Fruit fly (Drosophila melanogaster) whole organism, wandering third instar larva: ENCODE measurements around the gene CadN2.

Experiments
- Dfd ChIP-seq: fragments of >200 bp; optimal IDR thresholded peaks from 2 replicates; lab custom pipeline; 2017; ENCODE audit warnings: missing biosample characterization, missing genetic modification characterization
- br ChIP-seq: fragments of 200-800 bp; sonication (Bioruptor generic); optimal IDR thresholded peaks from 2 replicates; lab custom pipeline; 2016; ENCODE audit warnings: missing biosample characterization, missing genetic modification characterization
- brk ChIP-seq: fragments of 200-800 bp; sonication (Bioruptor generic); optimal IDR thresholded peaks from 2 replicates; lab custom pipeline; 2016; ENCODE audit warnings: missing biosample characterization, mild to moderate bottlenecking, missing genetic modification characterization
- dmrt93B ChIP-seq: fragments of 200-800 bp; sonication (Bioruptor generic); optimal IDR thresholded peaks from 2 replicates; lab custom pipeline; 2018; ENCODE audit warnings: missing biosample characterization, mild to moderate bottlenecking, missing genetic modification characterization
- fru ChIP-seq: fragments of 200-800 bp; sonication (Bioruptor generic); optimal IDR thresholded peaks from 3 replicates; lab custom pipeline; 2016; ENCODE audit warnings: missing biosample characterization, mild to moderate bottlenecking, missing genetic modification characterization
- h ChIP-seq: fragments of 200-800 bp; sonication (Bioruptor generic); optimal IDR thresholded peaks from 3 replicates; lab custom pipeline; 2016; ENCODE audit warnings: missing biosample characterization, mild to moderate bottlenecking, missing genetic modification characterization

Gene CadN2

DNA sequence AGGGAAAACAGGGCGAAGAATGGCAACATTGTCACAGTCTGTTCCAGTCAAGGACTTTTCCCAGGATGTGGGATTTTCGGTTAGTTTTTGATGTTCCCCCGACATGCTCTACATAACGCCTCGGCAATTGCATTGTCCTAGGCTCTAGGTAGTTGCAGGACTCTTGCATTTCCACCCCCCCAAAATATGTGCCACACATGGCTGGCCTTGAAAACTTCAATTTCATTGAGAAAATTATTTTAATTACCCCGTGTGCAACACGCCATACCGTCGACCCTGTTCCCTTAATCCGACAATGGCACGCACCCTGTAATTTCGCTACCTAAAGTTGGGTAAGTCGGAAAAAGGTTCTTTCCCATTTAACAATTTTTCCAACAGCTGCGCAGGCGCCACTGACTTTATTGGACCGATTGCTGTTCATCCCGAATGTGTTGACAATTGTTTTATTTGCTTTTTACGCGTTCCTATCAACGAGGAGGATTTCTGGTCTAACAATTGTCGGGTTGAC, 134.6 kb downstream of the CadN2 start:
- TF ChIP-seq Dfd (peak; percentile 15), fru (no peak)

dm6 chr2L:17739428-17739827, 135.6 kb downstream of the CadN2 start:
- no peak for TF ChIP-seq dmrt93B (GFP tag; lab: Kevin White, UChicago)
- TF ChIP-seq fru = no peak
- TF ChIP-seq brk (GFP tag; lab: Kevin White, UChicago) = no peak
- no peak for TF ChIP-seq br (GFP tag; lab: Kevin White, UChicago)
- TF ChIP-seq h (GFP tag; lab: Kevin White, UChicago) = no peak
